Fruit fly (Drosophila melanogaster) whole organism, prepupa: ENCODE data around the gene Pex1.

Experiments
- Blimp-1 ChIP-seq: fragments of 200-800 bp; sonication (Bioruptor generic); optimal IDR thresholded peaks from 3 replicates; lab custom pipeline; 2017; ENCODE audit warnings: missing biosample characterization, missing genetic modification characterization, mild to moderate bottlenecking, moderate library complexity, missing genetic modification reagents
- CG10631 ChIP-seq: fragments of 200-800 bp; sonication (Bioruptor generic); optimal IDR thresholded peaks from 2 replicates; lab custom pipeline; 2016; ENCODE audit warnings: missing biosample characterization, missing genetic modification characterization
- CG10669 ChIP-seq: fragments of 200-800 bp; sonication (Bioruptor generic); optimal IDR thresholded peaks from 3 replicates; lab custom pipeline; 2018; ENCODE audit warnings: missing biosample characterization, mild to moderate bottlenecking, missing genetic modification characterization, moderate library complexity
- CG11762 ChIP-seq: fragments of 200-800 bp; sonication (Bioruptor generic); optimal IDR thresholded peaks from 3 replicates; lab custom pipeline; 2016; ENCODE audit warnings: missing biosample characterization, missing genetic modification characterization; ENCODE audit not compliant: insufficient read depth
- CG11902 ChIP-seq: fragments of 200-800 bp; sonication (Bioruptor generic); optimal IDR thresholded peaks from 3 replicates; lab custom pipeline; 2016; ENCODE audit warnings: missing biosample characterization, missing genetic modification characterization
- CG15336 ChIP-seq: fragments of 200-800 bp; sonication (Bioruptor generic); IDR thresholded peaks from 2 replicates; pipeline ENCODE4 v1.3.6; 2022; ENCODE audit warnings: missing biosample characterization, missing genetic modification characterization
- CG1621 ChIP-seq: fragments of 200-800 bp; sonication (Bioruptor generic); optimal IDR thresholded peaks from 3 replicates; lab custom pipeline; 2018; ENCODE audit warnings: missing biosample characterization, mild to moderate bottlenecking, missing genetic modification characterization
- CG3032 ChIP-seq: fragments of 200-800 bp; optimal IDR thresholded peaks from 2 replicates; lab custom pipeline; 2019; ENCODE audit warnings: missing biosample characterization, mild to moderate bottlenecking, missing genetic modification characterization, moderate library complexity
- CG31627 ChIP-seq: fragments of 200-800 bp; sonication (Bioruptor generic); optimal IDR thresholded peaks from 3 replicates; lab custom pipeline; 2016; ENCODE audit warnings: missing biosample characterization, missing genetic modification characterization
- CG32006 ChIP-seq: fragments of 200-800 bp; sonication (Bioruptor generic); optimal IDR thresholded peaks from 3 replicates; lab custom pipeline; 2017; ENCODE audit warnings: missing biosample characterization, mild to moderate bottlenecking, missing genetic modification characterization
- CG34406 ChIP-seq: fragments of 200-800 bp; sonication (Bioruptor generic); optimal IDR thresholded peaks from 3 replicates; lab custom pipeline; 2016; ENCODE audit warnings: missing biosample characterization, missing genetic modification characterization
- CG3919 ChIP-seq: fragments of 200-800 bp; sonication (Bioruptor generic); optimal IDR thresholded peaks from 3 replicates; lab custom pipeline; 2016; ENCODE audit warnings: missing biosample characterization, missing genetic modification characterization
- CG4318 ChIP-seq: fragments of 200-800 bp; sonication (Bioruptor generic); optimal IDR thresholded peaks from 3 replicates; lab custom pipeline; 2017; ENCODE audit warnings: missing biosample characterization, mild to moderate bottlenecking, missing genetic modification characterization
- CG6163 ChIP-seq: fragments of 200-800 bp; sonication (Bioruptor generic); IDR thresholded peaks from 3 replicates; pipeline ENCODE4 v1.3.6; 2022; ENCODE audit warnings: missing biosample characterization, missing genetic modification characterization
- CG6808 ChIP-seq: fragments of 200-800 bp; sonication (Bioruptor generic); optimal IDR thresholded peaks from 3 replicates; lab custom pipeline; 2017; ENCODE audit warnings: missing biosample characterization, missing genetic modification characterization, mild to moderate bottlenecking, moderate library complexity, missing genetic modification reagents
- CG7368 ChIP-seq: fragments of 200-800 bp; sonication (Bioruptor generic); optimal IDR thresholded peaks from 3 replicates; lab custom pipeline; 2016; ENCODE audit warnings: missing biosample characterization, missing genetic modification characterization
- CG8119 ChIP-seq: fragments of 200-800 bp; sonication (Bioruptor generic); IDR thresholded peaks from 3 replicates; pipeline ENCODE4 v1.3.6; 2022; ENCODE audit warnings: missing biosample characterization, missing genetic modification characterization
- CG8632 ChIP-seq: fragments of 200-800 bp; sonication (Bioruptor generic); optimal IDR thresholded peaks from 3 replicates; lab custom pipeline; 2016; ENCODE audit warnings: missing biosample characterization, missing genetic modification characterization
- CG9139 ChIP-seq: fragments of 200-800 bp; sonication (Bioruptor generic); optimal IDR thresholded peaks from 3 replicates; lab custom pipeline; 2017; ENCODE audit warnings: missing biosample characterization, mild to moderate bottlenecking, missing genetic modification characterization
- Eip75B ChIP-seq: fragments of 200-800 bp; sonication (Bioruptor generic); optimal IDR thresholded peaks from 3 replicates; lab custom pipeline; 2016; ENCODE audit warnings: missing biosample characterization, missing genetic modification characterization
- Hr38 ChIP-seq: sonication (Bioruptor generic); optimal IDR thresholded peaks from 2 replicates; lab custom pipeline; 2016; ENCODE audit warnings: missing biosample characterization, missing genetic modification characterization
- Hr39 ChIP-seq: fragments of 200-800 bp; sonication (Bioruptor generic); optimal IDR thresholded peaks from 2 replicates; lab custom pipeline; 2016; ENCODE audit warnings: missing biosample characterization, missing genetic modification characterization
- Lpt ChIP-seq: fragments of 200-800 bp; sonication (Bioruptor generic); optimal IDR thresholded peaks from 3 replicates; lab custom pipeline; 2016; ENCODE audit warnings: missing biosample characterization, missing genetic modification characterization
- OdsH ChIP-seq: fragments of 200-800 bp; sonication (Bioruptor generic); optimal IDR thresholded peaks from 3 replicates; lab custom pipeline; 2016; ENCODE audit warnings: missing biosample characterization, missing genetic modification characterization
- Smox ChIP-seq: fragments of 200-800 bp; sonication (Bioruptor generic); optimal IDR thresholded peaks from 3 replicates; lab custom pipeline; 2016; ENCODE audit warnings: missing biosample characterization, missing genetic modification characterization
- Sox102F ChIP-seq: fragments of 200-800 bp; sonication (Bioruptor generic); optimal IDR thresholded peaks from 2 replicates; lab custom pipeline; 2016; ENCODE audit warnings: missing biosample characterization, mild to moderate bottlenecking, missing genetic modification characterization
- Sox15 ChIP-seq: fragments of 200-800 bp; sonication (Bioruptor generic); optimal IDR thresholded peaks from 3 replicates; lab custom pipeline; 2016; ENCODE audit warnings: missing biosample characterization, missing genetic modification characterization
- acj6 ChIP-seq: fragments of 200-800 bp; sonication (Bioruptor generic); optimal IDR thresholded peaks from 3 replicates; lab custom pipeline; 2016; ENCODE audit warnings: missing biosample characterization, missing genetic modification characterization
- dsx ChIP-seq: fragments of 200-800 bp; optimal IDR thresholded peaks from 3 replicates; lab custom pipeline; 2019; ENCODE audit warnings: missing biosample characterization, mild to moderate bottlenecking, missing genetic modification characterization, moderate library complexity; ENCODE audit not compliant: poor library complexity, severe bottlenecking
- fd59A ChIP-seq: fragments of 200-800 bp; sonication (Bioruptor generic); optimal IDR thresholded peaks from 2 replicates; lab custom pipeline; 2017; ENCODE audit warnings: missing biosample characterization, mild to moderate bottlenecking, missing genetic modification characterization, missing genetic modification reagents
- fd85E ChIP-seq: fragments of 200-800 bp; sonication (Bioruptor generic); optimal IDR thresholded peaks from 3 replicates; lab custom pipeline; 2016; ENCODE audit warnings: missing biosample characterization, missing genetic modification characterization
- fkh ChIP-seq: fragments of 200-800 bp; sonication (Bioruptor generic); optimal IDR thresholded peaks from 3 replicates; lab custom pipeline; 2017; ENCODE audit warnings: missing biosample characterization, mild to moderate bottlenecking, missing genetic modification characterization, moderate library complexity
- pdm3 ChIP-seq: fragments of 200-800 bp; sonication (Bioruptor generic); optimal IDR thresholded peaks from 3 replicates; lab custom pipeline; 2016; ENCODE audit warnings: missing biosample characterization, missing genetic modification characterization
- ss ChIP-seq, 2 experiments: fragments of 200-800 bp; sonication (Bioruptor generic); optimal IDR thresholded peaks; 2 replicates in 1 of 2; 3 replicates in 1 of 2; lab custom pipeline; 2017 to 2018; ENCODE audit warnings: mild to moderate bottlenecking in 2 of 2, missing biosample characterization in 2 of 2, missing genetic modification characterization in 2 of 2, moderate library complexity in 1 of 2
- svp ChIP-seq: fragments of 200-800 bp; sonication (Bioruptor generic); peaks from one replicate; lab custom pipeline; 2016; ENCODE audit warnings: missing biosample characterization, missing genetic modification characterization
- vri ChIP-seq: fragments of 200-800 bp; sonication (Bioruptor generic); optimal IDR thresholded peaks from 3 replicates; lab custom pipeline; 2016; ENCODE audit warnings: missing biosample characterization, mild to moderate bottlenecking, missing genetic modification characterization

Pex1 gene

dm6 chr3L:14097941-14098545, 26.4 kb downstream of the Pex1 start, which contains the start of gene Fbp1:
TSS of gene Fbp1 (minus strand) at chr3L:14098053.
- TF ChIP-seq fkh (GFP tag; lab: Kevin White, UChicago) (no peak), svp (GFP tag; lab: Kevin White, UChicago) (peak; percentile 99), CG6163 (GFP tag; lab: Robert Waterston, UW) (no peak)

dm6 chr3L:14100058-14100457, 28.4 kb downstream of the Pex1 start:
- TF ChIP-seq svp (GFP tag; lab: Kevin White, UChicago), result peak; percentile 97
- TF ChIP-seq CG34406, result no peak

dm6 chr3L:14101421-14102130, 29.9 kb downstream of the Pex1 start:
- TF ChIP-seq OdsH (GFP tag; lab: Kevin White, UChicago), result no peak
- TF ChIP-seq CG3032, result no peak
- no peak for TF ChIP-seq fd59A (GFP tag; lab: Kevin White, UChicago)
- peak; percentile 58 for TF ChIP-seq svp (GFP tag; lab: Kevin White, UChicago)
- TF ChIP-seq Blimp-1 (GFP tag; lab: Kevin White, UChicago), result no peak

dm6 chr3L:14104988-14105387, 33.3 kb downstream of the Pex1 start:
- TF ChIP-seq fkh (GFP tag; lab: Kevin White, UChicago) (peak; percentile 40), Sox15 (GFP tag; lab: Kevin White, UChicago) (no peak)
- TF ChIP-seq, all 60 proteins: peak for 1

dm6 chr3L:14108068-14108520, 36.4 kb downstream of the Pex1 start, which contains the start of gene Sox21a:
TSS of gene Sox21a (minus strand) at chr3L:14108118.
- TF ChIP-seq CG6808 (GFP tag; lab: Kevin White, UChicago) (no peak), CG10669 (GFP tag; lab: Kevin White, UChicago) (no peak), Smox (GFP tag; lab: Kevin White, UChicago) (no peak), dsx (no peak), fd85E (no peak), Hr39 (GFP tag; lab: Kevin White, UChicago) (no peak), Blimp-1 (GFP tag; lab: Kevin White, UChicago) (no peak), CG11902 (GFP tag; lab: Kevin White, UChicago) (no peak)

dm6 chr3L:14109831-14110230, 38.1 kb downstream of the Pex1 start:
- TF ChIP-seq CG7368 (GFP tag; lab: Kevin White, UChicago), result peak; percentile 50
- no peak for TF ChIP-seq CG31627
- no peak for TF ChIP-seq Smox (GFP tag; lab: Kevin White, UChicago)
- no peak for TF ChIP-seq CG3919 (GFP tag; lab: Kevin White, UChicago)
- TF ChIP-seq Sox102F (GFP tag; lab: Kevin White, UChicago), result no peak

- TF ChIP-seq CG8632 (GFP tag; lab: Kevin White, UChicago) (no peak), Hr38 (GFP tag; lab: Kevin White, UChicago) (no peak), acj6 (GFP tag; lab: Kevin White, UChicago) (peak; percentile 56), vri (GFP tag; lab: Kevin White, UChicago) (no peak), CG32006 (GFP tag; lab: Kevin White, UChicago) (no peak), CG9139 (GFP tag; lab: Kevin White, UChicago) (no peak), CG1621 (tag; lab: Kevin White, UChicago) (no peak), CG15336 (GFP tag; lab: Robert Waterston, UW) (no peak), pdm3 (peak; percentile 55), OdsH (GFP tag; lab: Kevin White, UChicago) (peak; percentile 44), CG31627 (peak; percentile 87), fd59A (GFP tag; lab: Kevin White, UChicago) (no peak), fd85E (no peak), CG10669 (GFP tag; lab: Kevin White, UChicago) (no peak), Lpt (no peak), CG3032 (peak; percentile 12), ss (GFP tag; optimal IDR thresholded peaks at IDR 0.05; lab: Kevin White, UChicago) (no peak), CG11762 (GFP tag; lab: Kevin White, UChicago) (no peak), CG10631 (GFP tag; lab: Kevin White, UChicago) (peak; percentile 32), CG8119 (GFP tag; lab: Robert Waterston, UW) (no peak), CG11902 (GFP tag; lab: Kevin White, UChicago) (peak; percentile 45), CG4318 (GFP tag; lab: Kevin White, UChicago) (no peak), Eip75B (no peak), Sox15 (GFP tag; lab: Kevin White, UChicago) (peak; percentile 46)
These were observed 39.7 kb downstream of the Pex1 start for dm6 chr3L:14111411-14111810.
